Worm (Caenorhabditis elegans) whole organism, young adult: ENCODE data around the gene F59G1.8.

ENCODE experiments used
- C06A6.2 ChIP-seq: fragments of 200-800 bp; sonication (Bioruptor generic); conservative IDR thresholded peaks from 2 replicates; pipeline ENCODE4 v1.3.6; 2022; ENCODE audit warnings: missing genetic modification characterization, missing compliant biosample characterization
- F22D6.2 ChIP-seq: sonication (generic microtip); optimal IDR thresholded peaks from 2 replicates; lab custom pipeline; 2016; ENCODE audit warnings: mild to moderate bottlenecking, missing genetic modification characterization, missing compliant biosample characterization
- F52B5.7 ChIP-seq: sonication (generic microtip); optimal IDR thresholded peaks from 2 replicates; lab custom pipeline; 2016; ENCODE audit warnings: mild to moderate bottlenecking, missing genetic modification characterization, missing compliant biosample characterization
- K11D2.4 ChIP-seq: fragments of 200-800 bp; sonication (Bioruptor generic); IDR thresholded peaks from 2 replicates; pipeline ENCODE4 v1.3.6; 2022; ENCODE audit warnings: missing genetic modification reagents, missing genetic modification characterization, missing compliant biosample characterization
- Y95B8A.8 ChIP-seq: fragments of 200-800 bp; sonication (Bioruptor generic); IDR thresholded peaks from 2 replicates; pipeline ENCODE4 v1.3.6; 2022; ENCODE audit warnings: missing genetic modification reagents, missing genetic modification characterization, missing compliant biosample characterization
- akir-1 ChIP-seq: fragments of 200-800 bp; sonication (Bioruptor generic); optimal IDR thresholded peaks from 2 replicates; lab custom pipeline; 2018; ENCODE audit warnings: mild to moderate bottlenecking, missing genetic modification characterization, moderate library complexity, missing compliant biosample characterization
- ama-1 ChIP-seq, 3 experiments: fragments of 150-350 bp in 1 of 3; sonication (generic microtip) in 2 of 3; optimal IDR thresholded peaks; 2 replicates each; lab custom pipeline; 2014 to 2018; ENCODE audit warnings: missing biosample characterization in 2 of 3, missing genetic modification characterization in 2 of 3, missing genetic modification reagents in 2 of 3
- attf-5 ChIP-seq: fragments of 200-800 bp; sonication (Bioruptor generic); optimal IDR thresholded peaks from 2 replicates; lab custom pipeline; 2018; ENCODE audit warnings: mild to moderate bottlenecking, missing genetic modification characterization, missing compliant biosample characterization
- ccch-3 ChIP-seq: fragments of 200-800 bp; sonication (Bioruptor generic); optimal IDR thresholded peaks from 2 replicates; lab custom pipeline; 2018; ENCODE audit warnings: mild to moderate bottlenecking, missing genetic modification characterization, missing compliant biosample characterization
- cebp-1 ChIP-seq, 2 experiments: fragments of 200-800 bp in 1 of 2; sonication (Bioruptor generic) in 1 of 2; sonication (generic microtip) in 1 of 2; IDR thresholded peaks in 1 of 2; optimal IDR thresholded peaks in 1 of 2; 2 replicates each; pipeline versions ENCODE4 v1.3.6 to Lab custom; 2017 to 2022; ENCODE audit warnings: missing compliant biosample characterization in 2 of 2, missing genetic modification characterization in 2 of 2, mild to moderate bottlenecking in 1 of 2, missing genetic modification reagents in 1 of 2, moderate library complexity in 1 of 2
- cebp-2 ChIP-seq: fragments of 200-800 bp; sonication (Bioruptor generic); IDR thresholded peaks from 2 replicates; pipeline ENCODE4 v1.3.6; 2022; ENCODE audit warnings: missing genetic modification characterization, missing compliant biosample characterization
- ceh-100 ChIP-seq: fragments of 200-800 bp; sonication (Bioruptor generic); IDR thresholded peaks from 2 replicates; pipeline ENCODE4 v1.3.6; 2022; ENCODE audit warnings: missing genetic modification reagents, missing genetic modification characterization, missing compliant biosample characterization
- dox-1 ChIP-seq: fragments of 200-800 bp; sonication (Bioruptor generic); IDR thresholded peaks from 2 replicates; pipeline ENCODE4 v1.3.6; 2022; ENCODE audit warnings: missing genetic modification reagents, missing genetic modification characterization, missing compliant biosample characterization
- egl-44 ChIP-seq: fragments of 200-800 bp; sonication (Bioruptor generic); IDR thresholded peaks from 2 replicates; pipeline ENCODE4 v1.3.6; 2022; ENCODE audit warnings: missing genetic modification reagents, missing genetic modification characterization, missing compliant biosample characterization
- ets-4 ChIP-seq: fragments of 200-800 bp; sonication (Bioruptor generic); optimal IDR thresholded peaks from 2 replicates; lab custom pipeline; 2018; ENCODE audit warnings: mild to moderate bottlenecking, missing genetic modification characterization, missing compliant biosample characterization
- let-607 ChIP-seq, 2 experiments: fragments of 200-800 bp in 1 of 2; sonication (Bioruptor generic) in 1 of 2; sonication (generic microtip) in 1 of 2; optimal IDR thresholded peaks; 2 replicates each; lab custom pipeline; 2016 to 2018; ENCODE audit warnings: mild to moderate bottlenecking in 2 of 2, missing compliant biosample characterization in 2 of 2, missing genetic modification characterization in 2 of 2, moderate library complexity in 2 of 2, missing genotype in 1 of 2
- lin-35 ChIP-seq, 3 experiments: fragments of 150-350 bp in 2 of 3; sonication (generic microtip) in 1 of 3; optimal IDR thresholded peaks; 2 replicates each; lab custom pipeline; 2014 to 2018; ENCODE audit warnings: missing biosample characterization in 3 of 3, missing genetic modification characterization in 3 of 3, missing genetic modification reagents in 3 of 3
- lin-54 ChIP-seq: fragments of 200-800 bp; sonication (Bioruptor generic); optimal IDR thresholded peaks from 2 replicates; lab custom pipeline; 2018; ENCODE audit warnings: mild to moderate bottlenecking, missing genetic modification characterization, missing compliant biosample characterization
- lir-1 ChIP-seq: fragments of 200-800 bp; sonication (Bioruptor generic); conservative IDR thresholded peaks from 2 replicates; pipeline ENCODE4 v1.3.6; 2022; ENCODE audit warnings: missing genetic modification reagents, missing genetic modification characterization, missing compliant biosample characterization
- lsy-27 ChIP-seq: sonication (generic microtip); optimal IDR thresholded peaks from 2 replicates; lab custom pipeline; 2017; ENCODE audit warnings: missing genetic modification characterization, mild to moderate bottlenecking, missing compliant biosample characterization, antibody characterized with exemption, missing genotype, borderline replicate concordance; ENCODE audit not compliant: insufficient read depth
- nfya-2 ChIP-seq: fragments of 200-800 bp; sonication (Bioruptor generic); IDR thresholded peaks from 2 replicates; pipeline ENCODE4 v1.3.6; 2022; ENCODE audit warnings: missing genetic modification reagents, missing genetic modification characterization, missing compliant biosample characterization
- nhr-80 ChIP-seq: sonication (generic microtip); optimal IDR thresholded peaks from 2 replicates; lab custom pipeline; 2016; ENCODE audit warnings: missing genetic modification characterization, missing compliant biosample characterization
- pha-4 ChIP-seq: fragments of 150-350 bp; sonication (generic microtip); optimal IDR thresholded peaks from 2 replicates; lab custom pipeline; 2014; ENCODE audit warnings: missing biosample characterization, missing genetic modification reagents, missing genetic modification characterization
- rec-8 ChIP-seq, 2 experiments: sonication (generic microtip); optimal IDR thresholded peaks; 2 replicates each; lab custom pipeline; 2016; ENCODE audit warnings: mild to moderate bottlenecking in 2 of 2, missing genetic modification characterization in 2 of 2, missing genetic modification reagents in 2 of 2, missing genotype in 2 of 2, missing biosample characterization in 1 of 2, missing compliant biosample characterization in 1 of 2, moderate library complexity in 1 of 2
- repo-1 ChIP-seq: sonication (generic microtip); optimal IDR thresholded peaks from 2 replicates; lab custom pipeline; 2017; ENCODE audit warnings: mild to moderate bottlenecking, missing genetic modification characterization, missing compliant biosample characterization
- rpc-1 ChIP-seq, 2 experiments: fragments of 150-350 bp in 1 of 2; sonication (generic microtip) in 1 of 2; optimal IDR thresholded peaks; 2 replicates each; lab custom pipeline; 2014 to 2018; ENCODE audit warnings: missing biosample characterization in 1 of 2, missing genetic modification characterization in 1 of 2, missing genetic modification reagents in 1 of 2, missing genotype in 1 of 2
- snpc-1.1 ChIP-seq: sonication (generic microtip); optimal IDR thresholded peaks from 2 replicates; lab custom pipeline; 2017; ENCODE audit warnings: missing genetic modification characterization, mild to moderate bottlenecking, missing compliant biosample characterization, antibody characterized with exemption, moderate library complexity, missing genotype, missing genetic modification reagents; ENCODE audit not compliant: insufficient read depth
- snpc-4 ChIP-seq, 5 experiments: fragments of 150-350 bp in 1 of 5; sonication (generic microtip) in 4 of 5; optimal IDR thresholded peaks; 2 replicates each; lab custom pipeline; 2014 to 2018; ENCODE audit warnings: missing genetic modification characterization in 5 of 5, missing biosample characterization in 3 of 5, antibody characterized with exemption in 2 of 5, mild to moderate bottlenecking in 2 of 5, missing compliant biosample characterization in 2 of 5, missing genotype in 2 of 5, moderate library complexity in 2 of 5, missing genetic modification reagents in 1 of 5
- unc-130 ChIP-seq: sonication (generic microtip); optimal IDR thresholded peaks from 2 replicates; lab custom pipeline; 2016; ENCODE audit warnings: missing genetic modification reagents, missing genetic modification characterization, missing compliant biosample characterization
- xnd-1 ChIP-seq: sonication (generic microtip); optimal IDR thresholded peaks from 2 replicates; lab custom pipeline; 2016; ENCODE audit warnings: missing genotype, missing genetic modification reagents, missing genetic modification characterization, missing compliant biosample characterization
- zfh-2 ChIP-seq: fragments of 200-800 bp; sonication (Bioruptor generic); conservative IDR thresholded peaks from 2 replicates; pipeline ENCODE4 v1.3.6; 2022; ENCODE audit warnings: missing genetic modification reagents, missing genetic modification characterization, missing compliant biosample characterization
- ztf-6 ChIP-seq: fragments of 200-800 bp; sonication (Bioruptor generic); IDR thresholded peaks from 2 replicates; pipeline ENCODE4 v1.3.6; 2022; ENCODE audit warnings: missing genetic modification reagents, missing genetic modification characterization, missing compliant biosample characterization

Gene F59G1.8

DNA sequence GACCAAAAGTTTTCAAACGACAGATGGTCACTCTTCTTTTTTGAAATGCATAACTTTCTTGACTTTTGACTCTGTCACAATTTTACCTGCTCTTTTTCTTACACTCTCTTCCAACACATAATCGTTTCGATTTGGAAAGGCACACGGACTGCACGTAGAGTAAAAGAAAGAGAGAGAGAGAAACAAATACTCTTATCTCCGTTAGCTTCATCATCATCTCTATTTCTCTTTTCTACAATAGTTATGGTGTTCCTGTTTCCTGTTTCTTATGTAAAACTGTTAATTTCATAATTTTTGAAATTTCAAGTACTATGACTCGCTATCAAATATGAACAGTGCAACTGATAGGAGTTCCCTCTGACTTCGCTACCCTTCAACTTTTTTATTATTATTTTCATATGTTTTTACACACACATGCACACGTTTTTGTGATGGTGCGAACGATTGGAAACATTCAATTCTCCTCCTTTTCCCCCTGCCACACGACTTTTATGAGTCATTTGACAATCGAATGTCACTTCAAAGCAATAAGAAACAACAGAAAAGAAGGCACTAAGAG is 23.8 kb downstream of the F59G1.8 start (continued):
- TF ChIP-seq lin-35 (GFP tag; optimal IDR thresholded peaks at IDR 0.05; lab: Kevin White, UChicago), result no peak
- peak; percentile 71 to 72 for TF ChIP-seq let-607 (tag; optimal IDR thresholded peaks at IDR 0.05; lab: Kevin White, UChicago)
- no peak for TF ChIP-seq cebp-2
- no peak for TF ChIP-seq lsy-27 (tag; lab: Kevin White, UChicago)
- no peak for TF ChIP-seq rec-8 (tag; optimal IDR thresholded peaks at IDR 0.05; lab: Kevin White, UChicago)
- no peak for TF ChIP-seq ztf-6 (GFP tag; lab: Robert Waterston, UW)
- TF ChIP-seq unc-130, result no peak
- no peak for TF ChIP-seq lir-1 (GFP tag; lab: Robert Waterston, UW)
- no peak for TF ChIP-seq nfya-2 (GFP tag; lab: Robert Waterston, UW)

ce11 chrII:5931109-5931508 is 24.7 kb downstream of the F59G1.8 start:
- peak; percentile 59 for TF ChIP-seq nhr-80
- no peak for TF ChIP-seq repo-1 (tag; lab: Kevin White, UChicago)
- TF ChIP-seq F52B5.7, result no peak
- no peak for TF ChIP-seq egl-44 (GFP tag; lab: Robert Waterston, UW)
- TF ChIP-seq dox-1 (GFP tag; lab: Robert Waterston, UW), result peak; percentile 60; the same call in 1 of the 2 replicates
- TF ChIP-seq akir-1 (GFP tag; lab: Kevin White, UChicago), result no peak
- TF ChIP-seq ets-4 (GFP tag; lab: Kevin White, UChicago), result no peak
- TF ChIP-seq attf-5 (GFP tag; lab: Kevin White, UChicago), result peak; percentile 43
- TF ChIP-seq xnd-1 (tag; lab: Kevin White, UChicago), result no peak
- TF ChIP-seq pha-4 (tag; lab: Kevin White, UChicago), result no peak
- TF ChIP-seq F22D6.2, result no peak
- no peak for TF ChIP-seq ztf-6 (GFP tag; lab: Robert Waterston, UW)
- TF ChIP-seq ccch-3 (GFP tag; lab: Kevin White, UChicago), result no peak
- TF ChIP-seq nfya-2 (GFP tag; lab: Robert Waterston, UW), result no peak
- TF ChIP-seq cebp-2, result no peak
- no peak for TF ChIP-seq K11D2.4
- TF ChIP-seq rpc-1 (optimal IDR thresholded peaks at IDR 0.05; lab: Kevin White, UChicago), result no peak
- no peak for TF ChIP-seq rpc-1 (tag; optimal IDR thresholded peaks at IDR 0.05; lab: Kevin White, UChicago)
- TF ChIP-seq cebp-1 (GFP tag; IDR thresholded peaks at IDR 0.05; lab: Robert Waterston, UW), result no peak
- peak; percentile 25 for TF ChIP-seq cebp-1 (tag; optimal IDR thresholded peaks at IDR 0.05; lab: Kevin White, UChicago)
- no peak for TF ChIP-seq snpc-4 (GFP tag; optimal IDR thresholded peaks at IDR 0.05; lab: Kevin White, UChicago)
- TF ChIP-seq snpc-4 (tag; optimal IDR thresholded peaks at IDR 0.05; lab: Kevin White, UChicago), result no peak
- no peak for TF ChIP-seq Y95B8A.8 (GFP tag; lab: Robert Waterston, UW)
- no peak for TF ChIP-seq ama-1 (optimal IDR thresholded peaks at IDR 0.05; lab: Kevin White, UChicago)
- TF ChIP-seq ama-1 (GFP tag; optimal IDR thresholded peaks at IDR 0.05; lab: Kevin White, UChicago), result no peak
- no peak for TF ChIP-seq lin-54 (GFP tag; lab: Kevin White, UChicago)
- TF ChIP-seq C06A6.2 (GFP tag; lab: Robert Waterston, UW), result no peak
- TF ChIP-seq ceh-100, result no peak
- no peak for TF ChIP-seq snpc-1.1 (tag; lab: Kevin White, UChicago)
- 0 out of 2 replicates have a peak, but pooled peaks have one; percentile 25 for TF ChIP-seq zfh-2
